Worm (Caenorhabditis elegans): ENCODE data around the gene H40L08.9.

H40L08.9 gene

DNA sequence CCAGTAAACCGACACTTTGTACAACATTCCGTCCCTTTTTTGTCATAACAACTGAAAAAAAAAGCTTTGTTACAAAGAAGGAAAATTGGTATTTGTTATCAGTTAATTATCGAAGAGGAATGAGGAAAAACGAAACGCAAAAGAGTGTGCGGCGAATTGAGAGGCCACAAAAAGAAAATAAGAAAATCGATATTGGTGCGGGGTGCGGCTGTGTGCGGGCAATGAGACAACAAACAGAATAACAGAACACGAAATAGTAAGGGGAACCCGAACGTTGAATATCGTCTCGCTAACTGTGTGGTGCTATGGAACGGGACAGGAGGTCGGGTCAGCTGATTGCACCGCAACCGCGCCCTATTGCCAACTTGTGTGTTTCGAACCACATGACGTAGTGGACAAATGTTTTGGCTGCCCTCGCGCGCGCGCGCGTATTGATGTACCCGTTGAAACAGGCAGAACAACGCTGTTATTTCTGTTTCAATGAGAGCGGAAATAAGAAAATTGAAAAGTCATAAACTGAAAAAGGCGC is 35.7 kb downstream of the H40L08.9 start, which contains the start of gene C18B12.4 (continued):
- TF ChIP-seq mdt-29 (GFP tag; IDR thresholded peaks at IDR 0.05), result no peak
- no peak for TF ChIP-seq lin-39 (tag; optimal IDR thresholded peaks at IDR 0.05)
- peak; percentile 67 to 92 for TF ChIP-seq mdl-1 (tag; optimal IDR thresholded peaks at IDR 0.05)
- no peak for TF ChIP-seq unc-130 (GFP tag; optimal IDR thresholded peaks at IDR 0.05)
- TF ChIP-seq nhr-111 (GFP tag; optimal IDR thresholded peaks at IDR 0.05), result no peak
- no peak for TF ChIP-seq egl-27 (tag; optimal IDR thresholded peaks at IDR 0.05)
- TF ChIP-seq snpc-4 (tag; optimal IDR thresholded peaks at IDR 0.05), result no peak
- TF ChIP-seq R02D3.7 (tag; optimal IDR thresholded peaks at IDR 0.05), result no peak
- peak; percentile 76 for TF ChIP-seq nhr-48 (tag; optimal IDR thresholded peaks at IDR 0.05)
- TF ChIP-seq nhr-28 (tag; optimal IDR thresholded peaks at IDR 0.05), result peak; percentile 93
- TF ChIP-seq daf-19 (GFP tag; conservative IDR thresholded peaks at IDR 0.05), result no peak
- TF ChIP-seq gei-8 (GFP tag; optimal IDR thresholded peaks at IDR 0.05), result no peak
- peak; percentile 59 for TF ChIP-seq fkh-10 (GFP tag; optimal IDR thresholded peaks at IDR 0.05)
- TF ChIP-seq hmg-1.1 (GFP tag; IDR thresholded peaks at IDR 0.05), result peak; percentile 94
- TF ChIP-seq sdz-12 (GFP tag; optimal IDR thresholded peaks at IDR 0.05), result no peak
- TF ChIP-seq lin-38 (GFP tag; IDR thresholded peaks at IDR 0.05), result peak; percentile 93
- TF ChIP-seq tra-1 (GFP tag; IDR thresholded peaks at IDR 0.05), result peak; percentile 83
- no peak for TF ChIP-seq skn-1 (tag; optimal IDR thresholded peaks at IDR 0.05)
- TF ChIP-seq Y75B8A.6 (GFP tag; IDR thresholded peaks at IDR 0.05), result no peak
- no peak for TF ChIP-seq lin-15B (tag; optimal IDR thresholded peaks at IDR 0.05)
- no peak for TF ChIP-seq cey-2 (tag; optimal IDR thresholded peaks at IDR 0.05; ENCODE audit: borderline replicate concordance, insufficient read depth)
- TF ChIP-seq ztf-7 (tag; optimal IDR thresholded peaks at IDR 0.05), result no peak
- TF ChIP-seq nhr-42 (GFP tag; IDR thresholded peaks at IDR 0.05), result peak; percentile 90
- TF ChIP-seq ZK546.5 (tag; optimal IDR thresholded peaks at IDR 0.05), result no peak
- peak; percentile 77; the same call in 1 of the 2 replicates for TF ChIP-seq madf-9 (GFP tag; conservative IDR thresholded peaks at IDR 0.05)
- TF ChIP-seq zag-1 (tag; optimal IDR thresholded peaks at IDR 0.05), result no peak
- TF ChIP-seq dpl-1 (GFP tag; optimal IDR thresholded peaks at IDR 0.05), result peak; percentile 69
- TF ChIP-seq php-3 (GFP tag; IDR thresholded peaks at IDR 0.05), result peak; percentile 55; the same call in 1 of the 2 replicates
- TF ChIP-seq daf-16 (GFP tag; optimal IDR thresholded peaks at IDR 0.05), result peak in 1 of 2 experiments; percentile 70
- TF ChIP-seq daf-16 (tag; optimal IDR thresholded peaks at IDR 0.05), result peak; percentile 74
- no peak for TF ChIP-seq nhr-10 (tag; optimal IDR thresholded peaks at IDR 0.05)
- peak; percentile 64; the same call in 1 of the 2 replicates for TF ChIP-seq arid-1 (GFP tag; conservative IDR thresholded peaks at IDR 0.05)
- TF ChIP-seq rbr-2 (tag; optimal IDR thresholded peaks at IDR 0.05), result peak; percentile 84
- peak; percentile 73; the same call in 1 of the 2 replicates for TF ChIP-seq lin-1 (GFP tag; IDR thresholded peaks at IDR 0.05)
- peak; percentile 94 for TF ChIP-seq nhr-77 (tag; optimal IDR thresholded peaks at IDR 0.05)
- peak; percentile 54 for TF ChIP-seq pqm-1 (tag; optimal IDR thresholded peaks at IDR 0.05)
- TF ChIP-seq D1046.2 (GFP tag; IDR thresholded peaks at IDR 0.05), result no peak
- peak; percentile 88 for TF ChIP-seq set-16 (GFP tag; IDR thresholded peaks at IDR 0.05)
- TF ChIP-seq snpc-1.2 (GFP tag; IDR thresholded peaks at IDR 0.05), result no peak
- TF ChIP-seq dmd-9 (GFP tag; IDR thresholded peaks at IDR 0.05), result no peak
- no peak for TF ChIP-seq Y48G9A.11 (GFP tag; IDR thresholded peaks at IDR 0.05)
- TF ChIP-seq jun-1 (tag; optimal IDR thresholded peaks at IDR 0.05), result no peak
- no peak for TF ChIP-seq ces-1 (GFP tag; optimal IDR thresholded peaks at IDR 0.05)
- peak; percentile 87 for TF ChIP-seq nhr-25 (tag; optimal IDR thresholded peaks at IDR 0.05; ENCODE audit: borderline replicate concordance, insufficient read depth)
- peak; percentile 72 for TF ChIP-seq mes-2 (tag; optimal IDR thresholded peaks at IDR 0.05; ENCODE audit: poor library complexity, severe bottlenecking)
- TF ChIP-seq hlh-11 (tag; optimal IDR thresholded peaks at IDR 0.05), result peak; percentile 98
- no peak for TF ChIP-seq daf-12 (tag; optimal IDR thresholded peaks at IDR 0.05)
- TF ChIP-seq F37D6.2 (tag; optimal IDR thresholded peaks at IDR 0.05), result peak; percentile 44
- no peak for TF ChIP-seq madf-5 (GFP tag; IDR thresholded peaks at IDR 0.05)
- peak; percentile 90 for TF ChIP-seq dmd-6 (GFP tag; IDR thresholded peaks at IDR 0.05)
- peak; percentile 78 for TF ChIP-seq ama-1 (optimal IDR thresholded peaks at IDR 0.05)
